Fruit fly (Drosophila melanogaster) whole organism, embryonic: ENCODE results near the gene CG13026.

Experiments used
- ATbp ChIP-seq: fragments of 200-800 bp; sonication (Bioruptor generic); optimal IDR thresholded peaks from 2 replicates; lab custom pipeline; 2017; ENCODE audit warnings: missing biosample characterization, mild to moderate bottlenecking, missing genetic modification characterization, missing genetic modification reagents
- CG12659 ChIP-seq: fragments of 200-800 bp; sonication (Bioruptor generic); optimal IDR thresholded peaks from 3 replicates; lab custom pipeline; 2017; ENCODE audit warnings: mild to moderate bottlenecking, missing biosample characterization, missing genetic modification reagents, missing genetic modification characterization
- CG15601 ChIP-seq: fragments of 200-800 bp; sonication (Bioruptor generic); optimal IDR thresholded peaks from 3 replicates; lab custom pipeline; 2019; ENCODE audit warnings: missing biosample characterization, mild to moderate bottlenecking, missing genetic modification characterization, moderate library complexity
- CG3065 ChIP-seq: fragments of 200-800 bp; sonication (Bioruptor generic); optimal IDR thresholded peaks from 2 replicates; lab custom pipeline; 2016; ENCODE audit warnings: missing biosample characterization, missing genetic modification characterization
- CG31441 ChIP-seq: fragments of 200-800 bp; sonication (Bioruptor generic); IDR thresholded peaks from 2 replicates; pipeline ENCODE4 v1.3.6; 2022; ENCODE audit warnings: missing biosample characterization, missing genetic modification characterization
- CG43689 ChIP-seq: fragments of 200-800 bp; sonication (Bioruptor generic); IDR thresholded peaks from 2 replicates; pipeline ENCODE4 v1.3.6; 2022; ENCODE audit warnings: missing biosample characterization, missing genetic modification characterization
- Dip2 ChIP-seq: fragments of 200-800 bp; sonication (Bioruptor generic); IDR thresholded peaks from 2 replicates; pipeline ENCODE4 v1.3.6; 2022; ENCODE audit warnings: missing biosample characterization, missing genetic modification characterization
- Nf-YC ChIP-seq: fragments of 200-800 bp; optimal IDR thresholded peaks from 3 replicates; lab custom pipeline; 2019; ENCODE audit warnings: missing biosample characterization, mild to moderate bottlenecking, missing genetic modification characterization, moderate library complexity
- Stat92E ChIP-seq, 3 experiments: fragments of >200 bp in 2 of 3; fragments of 200-800 bp in 1 of 3; sonication (Bioruptor generic) in 1 of 3; optimal IDR thresholded peaks; 2 replicates each; lab custom pipeline; 2017 to 2019; ENCODE audit warnings: missing biosample characterization in 3 of 3, missing genetic modification characterization in 3 of 3, mild to moderate bottlenecking in 1 of 3, moderate library complexity in 1 of 3
- lola ChIP-seq, 3 experiments: fragments of >200 bp in 2 of 3; fragments of 200-800 bp in 1 of 3; sonication (Bioruptor generic) in 1 of 3; optimal IDR thresholded peaks; 2 replicates each; lab custom pipeline; 2017 to 2019; ENCODE audit warnings: missing biosample characterization in 3 of 3, missing genetic modification characterization in 3 of 3, mild to moderate bottlenecking in 1 of 3, moderate library complexity in 1 of 3
- shn ChIP-seq: fragments of 200-800 bp; sonication (Bioruptor generic); optimal IDR thresholded peaks from 3 replicates; lab custom pipeline; 2016; ENCODE audit warnings: missing biosample characterization, missing genetic modification characterization

- TF ChIP-seq CG15601 (tag; lab: Kevin White, UChicago) (no peak), ATbp (no peak), CG3065 (GFP tag; lab: Kevin White, UChicago) (no peak), Dip2 (GFP tag; lab: Robert Waterston, UW) (no peak), CG12659 (GFP tag; lab: Kevin White, UChicago) (no peak), shn (GFP tag; lab: Kevin White, UChicago) (no peak), CG43689 (GFP tag; lab: Robert Waterston, UW) (no peak), Stat92E (GFP tag; optimal IDR thresholded peaks at IDR 0.05; lab: Kevin White, UChicago) (no peak), lola (GFP tag; optimal IDR thresholded peaks at IDR 0.05; lab: Kevin White, UChicago) (peak in 1 of 3 experiments; percentile 44), CG31441 (peak; percentile 44), Nf-YC (tag; lab: Kevin White, UChicago) (no peak)
Measured at dm6 chr3L:16768001-16768652, 42.2 kb upstream of the CG13026 start.
